Worm (Caenorhabditis elegans): ENCODE data around the gene Y39A1A.16.

Y39A1A.16 gene

DNA sequence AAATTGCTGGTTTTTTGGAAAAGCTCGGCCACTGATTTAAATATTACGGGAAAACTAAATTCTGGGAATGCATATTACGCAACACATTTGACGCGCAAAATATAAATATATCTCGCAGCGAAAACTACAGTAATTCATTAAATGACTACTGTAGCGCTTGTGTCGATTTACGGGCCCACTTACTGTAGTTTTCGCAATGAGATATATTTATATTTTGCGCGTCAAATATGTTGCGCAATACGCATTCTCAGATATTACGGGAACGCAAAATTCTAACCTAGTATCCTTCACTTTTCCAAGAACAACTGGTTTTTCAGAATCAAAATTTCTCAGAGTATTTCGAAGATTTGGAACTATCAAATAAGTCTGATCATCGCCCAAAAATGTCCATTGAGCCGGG is 30.6 kb downstream of the Y39A1A.16 start:
- no peak for TF ChIP-seq blmp-1 (tag; optimal IDR thresholded peaks at IDR 0.05; ENCODE audit: insufficient read depth)
- no peak for TF ChIP-seq mdl-1 (tag; optimal IDR thresholded peaks at IDR 0.05)
- TF ChIP-seq alr-1 (tag; optimal IDR thresholded peaks at IDR 0.05), result no peak
- no peak for TF ChIP-seq lin-11 (tag; optimal IDR thresholded peaks at IDR 0.05)
- no peak for TF ChIP-seq C34F6.9 (tag; optimal IDR thresholded peaks at IDR 0.05)
- TF ChIP-seq egl-27 (tag; optimal IDR thresholded peaks at IDR 0.05), result no peak
- TF ChIP-seq nhr-11 (tag; optimal IDR thresholded peaks at IDR 0.05), result no peak

DNA sequence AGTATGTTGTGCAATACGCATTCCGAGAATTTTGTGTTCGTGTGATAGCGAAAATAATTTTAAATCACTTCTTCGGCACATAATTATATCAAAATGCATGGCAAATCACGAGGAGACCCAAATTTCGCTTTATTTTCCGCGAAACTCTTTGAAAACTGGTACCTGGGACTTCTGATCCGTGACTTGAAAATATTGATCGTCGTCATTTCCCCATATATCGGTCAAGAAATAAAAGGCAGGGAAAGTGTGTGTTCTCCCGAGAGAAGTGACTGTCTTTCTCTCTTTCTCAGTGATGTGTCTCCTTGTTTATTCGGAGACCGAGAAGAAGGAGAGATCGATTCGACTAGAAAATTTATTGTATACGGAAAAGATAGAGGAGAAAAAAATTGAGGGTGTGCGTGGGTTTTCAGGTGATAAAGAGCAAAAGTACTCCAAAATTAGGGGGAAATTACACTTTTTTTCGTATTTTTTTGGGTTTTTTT is 32.2 kb downstream of the Y39A1A.16 start, which contains the start of gene W09D10.5:
TSS of gene W09D10.5 (minus strand) at position 345 of the 482 bp plus-strand sequence.
- TF ChIP-seq ceh-82 (tag; optimal IDR thresholded peaks at IDR 0.05) (no peak), elt-3 (tag; optimal IDR thresholded peaks at IDR 0.05) (no peak), C34F6.9 (tag; optimal IDR thresholded peaks at IDR 0.05) (no peak), fos-1 (tag; optimal IDR thresholded peaks at IDR 0.05) (peak; percentile 70), nhr-25 (tag; optimal IDR thresholded peaks at IDR 0.05) (no peak), unc-39 (tag; optimal IDR thresholded peaks at IDR 0.05) (no peak), nhr-6 (tag; optimal IDR thresholded peaks at IDR 0.05) (peak; percentile 3), crh-2 (tag; optimal IDR thresholded peaks at IDR 0.05) (no peak), mbf-1 (tag; optimal IDR thresholded peaks at IDR 0.05) (no peak), blmp-1 (tag; optimal IDR thresholded peaks at IDR 0.05; ENCODE audit: insufficient read depth) (no peak), sma-3 (GFP tag; optimal IDR thresholded peaks at IDR 0.05) (peak; percentile 48), elt-1 (tag; optimal IDR thresholded peaks at IDR 0.05) (no peak), ama-1 (optimal IDR thresholded peaks at IDR 0.05) (peak; percentile 16), ceh-16 (tag; optimal IDR thresholded peaks at IDR 0.05) (peak; percentile 24), F13H6.1 (tag; optimal IDR thresholded peaks at IDR 0.05) (peak; percentile 4), sem-4 (tag; optimal IDR thresholded peaks at IDR 0.05) (no peak), ztf-4 (tag; optimal IDR thresholded peaks at IDR 0.05) (peak; percentile 32), skn-1 (tag; optimal IDR thresholded peaks at IDR 0.05) (no peak), nhr-129 (tag; optimal IDR thresholded peaks at IDR 0.05) (peak; percentile 26), lsy-2 (tag; optimal IDR thresholded peaks at IDR 0.05) (peak in 1 of 2 experiments; percentile 36), nhr-21 (tag; optimal IDR thresholded peaks at IDR 0.05) (peak; percentile 34)

DNA sequence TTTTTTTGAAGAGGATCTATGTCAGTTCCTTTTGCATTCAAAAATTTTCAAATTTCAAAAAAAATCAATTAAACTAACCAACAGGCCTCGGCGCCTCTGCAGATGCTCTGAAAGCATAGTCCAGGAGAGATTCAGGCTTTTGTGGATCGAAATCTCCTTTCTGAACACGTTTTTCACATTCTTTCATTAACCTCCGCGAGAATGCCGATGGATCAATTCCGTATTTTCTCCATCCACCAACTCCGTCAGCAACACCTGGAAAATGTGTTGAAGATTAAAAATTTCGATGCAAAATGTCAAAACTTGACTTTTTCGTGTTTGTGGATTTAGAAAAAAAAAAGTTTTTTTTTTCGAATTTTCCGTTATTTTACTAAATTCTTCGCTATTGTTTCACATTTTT is 35.5 kb downstream of the Y39A1A.16 start:
- TF ChIP-seq dmd-4 (tag; optimal IDR thresholded peaks at IDR 0.05) (no peak), nhr-237 (tag; optimal IDR thresholded peaks at IDR 0.05) (no peak), skn-1 (tag; optimal IDR thresholded peaks at IDR 0.05) (no peak), R02D3.7 (tag; optimal IDR thresholded peaks at IDR 0.05) (no peak), ZK546.5 (tag; optimal IDR thresholded peaks at IDR 0.05) (no peak), alr-1 (tag; optimal IDR thresholded peaks at IDR 0.05) (no peak), nhr-12 (tag; optimal IDR thresholded peaks at IDR 0.05) (no peak), nhr-23 (tag; optimal IDR thresholded peaks at IDR 0.05) (no peak), mbf-1 (tag; optimal IDR thresholded peaks at IDR 0.05) (no peak), lin-39 (tag; optimal IDR thresholded peaks at IDR 0.05) (no peak), elt-3 (tag; optimal IDR thresholded peaks at IDR 0.05) (no peak)

DNA sequence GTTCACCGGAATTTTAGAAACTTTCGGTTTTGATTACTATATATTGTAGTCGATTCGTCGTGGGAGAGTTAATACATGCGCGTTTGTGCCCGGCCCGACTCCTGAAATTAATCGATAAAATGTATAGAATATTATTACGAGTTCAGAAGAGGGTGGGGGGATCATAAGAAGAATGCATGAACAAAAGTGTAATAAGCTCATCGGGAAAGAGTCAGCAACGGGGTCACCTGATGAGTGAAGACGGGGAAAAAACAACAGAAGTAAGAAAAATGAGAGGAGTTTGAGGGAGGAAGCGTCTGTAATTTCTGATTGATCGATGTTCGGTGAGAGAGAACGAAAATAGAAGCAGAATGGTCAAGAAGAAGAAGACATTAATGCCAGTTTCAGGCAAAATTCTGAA is 37.0 kb downstream of the Y39A1A.16 start, which contains the start of gene W09D10.4:
TSS of gene W09D10.4 (minus strand) at position 101 of the 400 bp plus-strand sequence.
- TF ChIP-seq sma-9 (GFP tag; optimal IDR thresholded peaks at IDR 0.05) (peak; percentile 32), sma-9 (tag; optimal IDR thresholded peaks at IDR 0.05) (no peak), mdl-1 (tag; optimal IDR thresholded peaks at IDR 0.05) (no peak), F13H6.1 (tag; optimal IDR thresholded peaks at IDR 0.05) (peak; percentile 20), egl-27 (tag; optimal IDR thresholded peaks at IDR 0.05) (no peak), nhr-129 (tag; optimal IDR thresholded peaks at IDR 0.05) (peak; percentile 10)

DNA sequence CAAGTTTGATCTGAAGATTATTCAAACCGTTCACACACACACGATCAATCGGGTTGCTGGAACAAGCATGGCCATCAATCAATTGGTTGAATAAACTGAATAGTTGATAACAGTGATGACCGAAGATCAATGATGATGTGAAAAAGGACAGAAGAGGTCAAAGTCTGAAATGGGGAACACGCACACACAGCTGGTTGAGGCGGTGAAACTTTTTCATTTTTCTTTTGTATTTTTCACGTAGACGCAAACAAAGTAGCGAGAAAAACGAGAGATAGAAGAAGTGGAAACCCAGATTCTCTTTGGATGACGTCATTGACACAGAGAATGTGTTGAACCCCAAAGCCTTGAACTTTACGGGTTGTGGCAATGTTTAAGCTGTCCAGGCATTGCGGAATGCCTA is 38.4 kb downstream of the Y39A1A.16 start:
- no peak for TF ChIP-seq snpc-4 (tag; optimal IDR thresholded peaks at IDR 0.05)
- no peak for TF ChIP-seq ceh-82 (tag; optimal IDR thresholded peaks at IDR 0.05)
- TF ChIP-seq sma-3 (GFP tag; optimal IDR thresholded peaks at IDR 0.05), result peak; percentile 86
- TF ChIP-seq nhr-237 (tag; optimal IDR thresholded peaks at IDR 0.05), result no peak
- no peak for TF ChIP-seq nhr-11 (tag; optimal IDR thresholded peaks at IDR 0.05)
- peak; percentile 62 for TF ChIP-seq fos-1 (tag; optimal IDR thresholded peaks at IDR 0.05)
- peak; percentile 43 for TF ChIP-seq sem-4 (tag; optimal IDR thresholded peaks at IDR 0.05)
- no peak for TF ChIP-seq lin-39 (tag; optimal IDR thresholded peaks at IDR 0.05)
- TF ChIP-seq unc-39 (tag; optimal IDR thresholded peaks at IDR 0.05), result no peak
- no peak for TF ChIP-seq ceh-16 (tag; optimal IDR thresholded peaks at IDR 0.05)
- TF ChIP-seq nhr-12 (tag; optimal IDR thresholded peaks at IDR 0.05), result no peak
- peak; percentile 4 for TF ChIP-seq gmeb-1 (tag; optimal IDR thresholded peaks at IDR 0.05)
- TF ChIP-seq zag-1 (tag; optimal IDR thresholded peaks at IDR 0.05), result peak; percentile 11
- TF ChIP-seq C34F6.9 (tag; optimal IDR thresholded peaks at IDR 0.05), result peak; percentile 46
- TF ChIP-seq alr-1 (tag; optimal IDR thresholded peaks at IDR 0.05), result no peak
- no peak for TF ChIP-seq dmd-4 (tag; optimal IDR thresholded peaks at IDR 0.05)
- no peak for TF ChIP-seq Y55F3AM.14 (GFP tag; optimal IDR thresholded peaks at IDR 0.05)
- TF ChIP-seq crh-2 (tag; optimal IDR thresholded peaks at IDR 0.05), result peak; percentile 81
- TF ChIP-seq mdl-1 (tag; optimal IDR thresholded peaks at IDR 0.05), result no peak
- peak; percentile 20 for TF ChIP-seq nhr-6 (tag; optimal IDR thresholded peaks at IDR 0.05)
- peak; percentile 76 for TF ChIP-seq ztf-4 (tag; optimal IDR thresholded peaks at IDR 0.05)
- TF ChIP-seq mbf-1 (tag; optimal IDR thresholded peaks at IDR 0.05), result no peak
- no peak for TF ChIP-seq ztf-1 (GFP tag; conservative IDR thresholded peaks at IDR 0.05)
- no peak for TF ChIP-seq ZK546.5 (tag; optimal IDR thresholded peaks at IDR 0.05)
- no peak for TF ChIP-seq peb-1 (tag; optimal IDR thresholded peaks at IDR 0.05)
- no peak for TF ChIP-seq ztf-11 (tag; optimal IDR thresholded peaks at IDR 0.05)
- TF ChIP-seq nhr-23 (tag; optimal IDR thresholded peaks at IDR 0.05), result no peak
- no peak for TF ChIP-seq R02D3.7 (tag; optimal IDR thresholded peaks at IDR 0.05)
- no peak for TF ChIP-seq unc-55 (GFP tag; optimal IDR thresholded peaks at IDR 0.05)
